Fruit fly (Drosophila melanogaster) whole organism, embryonic: Measurements from ENCODE around the gene Sas-6.

Experiments used
- Atf3 ChIP-seq: fragments of 200-800 bp; sonication (Bioruptor generic); optimal IDR thresholded peaks from 3 replicates; lab custom pipeline; 2016; ENCODE audit warnings: missing biosample characterization, missing genetic modification characterization
- CG10147 ChIP-seq: fragments of 200-800 bp; sonication (Bioruptor generic); optimal IDR thresholded peaks from 2 replicates; lab custom pipeline; 2019; ENCODE audit warnings: missing biosample characterization, mild to moderate bottlenecking, missing genetic modification characterization, moderate library complexity
- CG10267 ChIP-seq: fragments of 200-800 bp; sonication (Bioruptor generic); optimal IDR thresholded peaks from 2 replicates; lab custom pipeline; 2018; ENCODE audit warnings: missing biosample characterization, mild to moderate bottlenecking, missing genetic modification characterization, moderate library complexity
- CG10654 ChIP-seq: fragments of 200-800 bp; sonication (Bioruptor generic); optimal IDR thresholded peaks from 2 replicates; lab custom pipeline; 2016; ENCODE audit warnings: missing biosample characterization, missing genetic modification characterization
- CG11560 ChIP-seq: fragments of 200-800 bp; sonication (Bioruptor generic); IDR thresholded peaks from 3 replicates; pipeline ENCODE4 v1.3.6; 2022; ENCODE audit warnings: missing biosample characterization, missing genetic modification characterization
- CG12071 ChIP-seq: fragments of 200-800 bp; sonication (Bioruptor generic); optimal IDR thresholded peaks from 3 replicates; lab custom pipeline; 2018; ENCODE audit warnings: missing biosample characterization, mild to moderate bottlenecking, missing genetic modification characterization
- CG12219 ChIP-seq: fragments of 200-800 bp; sonication (Bioruptor generic); optimal IDR thresholded peaks from 3 replicates; lab custom pipeline; 2018; ENCODE audit warnings: missing biosample characterization, mild to moderate bottlenecking, missing genetic modification characterization
- CG12299 ChIP-seq: fragments of 200-800 bp; sonication (Bioruptor generic); optimal IDR thresholded peaks from 2 replicates; lab custom pipeline; 2018; ENCODE audit warnings: missing biosample characterization, mild to moderate bottlenecking, missing genetic modification characterization
- CG12744 ChIP-seq: fragments of 200-800 bp; sonication (Bioruptor generic); optimal IDR thresholded peaks from 2 replicates; lab custom pipeline; 2016; ENCODE audit warnings: missing biosample characterization, missing genetic modification characterization
- CG14014 ChIP-seq: fragments of 200-800 bp; sonication (Bioruptor generic); IDR thresholded peaks from 2 replicates; pipeline ENCODE4 v1.3.6; 2022; ENCODE audit warnings: missing biosample characterization, missing genetic modification characterization
- CG16779 ChIP-seq: fragments of 200-800 bp; sonication (Bioruptor generic); IDR thresholded peaks from 2 replicates; pipeline ENCODE4 v1.3.6; 2022; ENCODE audit warnings: missing biosample characterization, missing genetic modification characterization
- CG17359 ChIP-seq: fragments of 200-800 bp; sonication (Bioruptor generic); optimal IDR thresholded peaks from 3 replicates; lab custom pipeline; 2018; ENCODE audit warnings: missing biosample characterization, mild to moderate bottlenecking, missing genetic modification characterization, moderate library complexity
- CG17385 ChIP-seq: fragments of 200-800 bp; sonication (Bioruptor generic); optimal IDR thresholded peaks from 3 replicates; lab custom pipeline; 2018; ENCODE audit warnings: missing biosample characterization, mild to moderate bottlenecking, missing genetic modification characterization
- CG2129 ChIP-seq: fragments of 200-800 bp; sonication (Bioruptor generic); IDR thresholded peaks from 2 replicates; pipeline ENCODE4 v1.3.6; 2022; ENCODE audit warnings: missing biosample characterization, missing genetic modification characterization; ENCODE audit not compliant: partially characterized antibody
- CG2199 ChIP-seq: fragments of 200-800 bp; sonication (Bioruptor generic); IDR thresholded peaks from 3 replicates; pipeline ENCODE4 v1.3.6; 2022; ENCODE audit warnings: missing biosample characterization, missing genetic modification characterization
- CG30403 ChIP-seq: fragments of 200-800 bp; sonication (Bioruptor generic); optimal IDR thresholded peaks from 3 replicates; lab custom pipeline; 2016; ENCODE audit warnings: missing biosample characterization, missing genetic modification characterization
- CG4360 ChIP-seq: fragments of 200-800 bp; sonication (Bioruptor generic); IDR thresholded peaks from 2 replicates; pipeline ENCODE4 v1.3.6; 2022; ENCODE audit warnings: missing biosample characterization, missing genetic modification characterization
- CG4404 ChIP-seq: fragments of 200-800 bp; sonication (Bioruptor generic); IDR thresholded peaks from 2 replicates; pipeline ENCODE4 v1.3.6; 2022; ENCODE audit warnings: missing biosample characterization, missing genetic modification characterization
- CG6175 ChIP-seq: fragments of 200-800 bp; sonication (Bioruptor generic); IDR thresholded peaks from 3 replicates; pipeline ENCODE4 v1.3.6; 2022; ENCODE audit warnings: missing biosample characterization, missing genetic modification characterization
- CG6813 ChIP-seq: fragments of 200-800 bp; sonication (Bioruptor generic); optimal IDR thresholded peaks from 2 replicates; lab custom pipeline; 2017; ENCODE audit warnings: missing biosample characterization, missing genetic modification characterization, mild to moderate bottlenecking, moderate library complexity, missing genetic modification reagents
- CG7357 ChIP-seq: fragments of 200-800 bp; sonication (Bioruptor generic); IDR thresholded peaks from 3 replicates; pipeline ENCODE4 v1.3.6; 2022; ENCODE audit warnings: missing biosample characterization, missing genetic modification characterization
- CG7786 ChIP-seq: fragments of 200-800 bp; sonication (Bioruptor generic); optimal IDR thresholded peaks from 2 replicates; lab custom pipeline; 2016; ENCODE audit warnings: missing biosample characterization, missing genetic modification characterization
- CG8089 ChIP-seq: fragments of 200-800 bp; sonication (Bioruptor generic); optimal IDR thresholded peaks from 3 replicates; lab custom pipeline; 2016; ENCODE audit warnings: missing biosample characterization, missing genetic modification characterization
- CG9817 ChIP-seq: fragments of 200-800 bp; sonication (Bioruptor generic); optimal IDR thresholded peaks from 2 replicates; lab custom pipeline; 2018; ENCODE audit warnings: missing biosample characterization, mild to moderate bottlenecking, missing genetic modification characterization, moderate library complexity
- Dip3 ChIP-seq: fragments of 200-800 bp; sonication (Bioruptor generic); optimal IDR thresholded peaks from 3 replicates; lab custom pipeline; 2016; ENCODE audit warnings: missing biosample characterization, missing genetic modification characterization
- Ets97D ChIP-seq: fragments of 200-800 bp; sonication (Bioruptor generic); optimal IDR thresholded peaks from 3 replicates; lab custom pipeline; 2016; ENCODE audit warnings: missing biosample characterization, missing genetic modification characterization
- Hr51 ChIP-seq, 2 experiments: fragments of 200-800 bp; sonication (Bioruptor generic); optimal IDR thresholded peaks; 2 replicates in 1 of 2; 3 replicates in 1 of 2; lab custom pipeline; 2016 to 2018; ENCODE audit warnings: missing biosample characterization in 2 of 2, missing genetic modification characterization in 2 of 2, mild to moderate bottlenecking in 1 of 2, moderate library complexity in 1 of 2
- Poxn ChIP-seq: fragments of 200-800 bp; sonication (Bioruptor generic); IDR thresholded peaks from 2 replicates; pipeline ENCODE4 v1.3.6; 2022; ENCODE audit warnings: missing biosample characterization, missing genetic modification characterization
- Taf1 ChIP-seq: fragments of 200-800 bp; sonication (Bioruptor generic); IDR thresholded peaks from 2 replicates; pipeline ENCODE4 v1.3.6; 2022; ENCODE audit warnings: missing biosample characterization, missing genetic modification characterization
- Usf ChIP-seq: fragments of 200-800 bp; sonication (Bioruptor generic); optimal IDR thresholded peaks from 2 replicates; lab custom pipeline; 2017; ENCODE audit warnings: missing genotype, missing biosample characterization, missing genetic modification characterization
- Vsx1 ChIP-seq: fragments of 200-800 bp; sonication (Bioruptor generic); optimal IDR thresholded peaks from 2 replicates; lab custom pipeline; 2017; ENCODE audit warnings: missing biosample characterization, mild to moderate bottlenecking, missing genetic modification characterization, missing genetic modification reagents
- ab ChIP-seq: fragments of 200-800 bp; sonication (Bioruptor generic); optimal IDR thresholded peaks from 2 replicates; lab custom pipeline; 2016; ENCODE audit warnings: missing biosample characterization, missing genetic modification characterization
- abd-A ChIP-seq: fragments of 200-800 bp; sonication (Bioruptor generic); optimal IDR thresholded peaks from 3 replicates; lab custom pipeline; 2019; ENCODE audit warnings: missing biosample characterization, mild to moderate bottlenecking, missing genetic modification characterization, moderate library complexity
- bowl ChIP-seq: fragments of 200-800 bp; sonication (Bioruptor generic); IDR thresholded peaks from 2 replicates; pipeline ENCODE4 v1.3.6; 2022; ENCODE audit warnings: missing biosample characterization, missing genetic modification characterization
- crc ChIP-seq: fragments of 200-800 bp; sonication (Bioruptor generic); optimal IDR thresholded peaks from 2 replicates; lab custom pipeline; 2016; ENCODE audit warnings: missing biosample characterization, missing genetic modification characterization
- dysf ChIP-seq: fragments of 200-800 bp; sonication (Bioruptor generic); IDR thresholded peaks from 3 replicates; pipeline ENCODE4 v1.3.6; 2022; ENCODE audit warnings: missing biosample characterization, missing genetic modification characterization
- fu2 ChIP-seq: fragments of 200-800 bp; sonication (Bioruptor generic); optimal IDR thresholded peaks from 2 replicates; lab custom pipeline; 2016; ENCODE audit warnings: missing biosample characterization, missing genetic modification characterization
- grn ChIP-seq: fragments of 200-800 bp; sonication (Bioruptor generic); optimal IDR thresholded peaks from 3 replicates; lab custom pipeline; 2017; ENCODE audit warnings: missing biosample characterization, missing genetic modification characterization
- hb ChIP-seq: fragments of 200-800 bp; sonication (Bioruptor generic); IDR thresholded peaks from 3 replicates; pipeline ENCODE4 v1.3.6; 2022; ENCODE audit warnings: missing biosample characterization, missing genetic modification characterization; ENCODE audit not compliant: partially characterized antibody
- her ChIP-seq: fragments of 200-800 bp; sonication (Bioruptor generic); optimal IDR thresholded peaks from 2 replicates; lab custom pipeline; 2016; ENCODE audit warnings: missing biosample characterization, missing genetic modification characterization
- mirr ChIP-seq: fragments of 200-800 bp; sonication (Bioruptor generic); optimal IDR thresholded peaks from 3 replicates; lab custom pipeline; 2018; ENCODE audit warnings: missing biosample characterization, mild to moderate bottlenecking, missing genetic modification characterization
- otp ChIP-seq: fragments of 200-800 bp; sonication (Bioruptor generic); IDR thresholded peaks from 3 replicates; pipeline ENCODE4, ENCODE4 v1.3.6; 2022; ENCODE audit warnings: missing biosample characterization, missing genetic modification characterization
- pan ChIP-seq, 4 experiments: fragments of >200 bp in 3 of 4; fragments of 200-800 bp in 1 of 4; sonication (Bioruptor generic) in 1 of 4; optimal IDR thresholded peaks in 3 of 4; IDR thresholded peaks in 1 of 4; 2 replicates each; pipeline versions ENCODE4 v1.3.6 to Lab custom; 2017 to 2022; ENCODE audit warnings: missing biosample characterization in 2 of 4, missing genetic modification characterization in 2 of 4, mixed read lengths in 1 of 4
- pzg ChIP-seq: fragments of 200-800 bp; sonication (Bioruptor generic); optimal IDR thresholded peaks from 3 replicates; lab custom pipeline; 2018; ENCODE audit warnings: missing biosample characterization, mild to moderate bottlenecking, missing genetic modification characterization, moderate library complexity
- salm ChIP-seq: fragments of 200-800 bp; sonication (Bioruptor generic); optimal IDR thresholded peaks from 2 replicates; lab custom pipeline; 2018; ENCODE audit warnings: missing biosample characterization, mild to moderate bottlenecking, missing genetic modification characterization
- shn ChIP-seq: fragments of 200-800 bp; sonication (Bioruptor generic); optimal IDR thresholded peaks from 3 replicates; lab custom pipeline; 2016; ENCODE audit warnings: missing biosample characterization, missing genetic modification characterization
- sug ChIP-seq: fragments of 200-800 bp; optimal IDR thresholded peaks from 2 replicates; lab custom pipeline; 2019; ENCODE audit warnings: missing biosample characterization, mild to moderate bottlenecking, missing genetic modification characterization, moderate library complexity
- wdn ChIP-seq: fragments of 200-800 bp; sonication (Bioruptor generic); IDR thresholded peaks from 2 replicates; pipeline ENCODE4 v1.3.6; 2022; ENCODE audit warnings: missing biosample characterization, missing genetic modification characterization

Sas-6 gene

DNA sequence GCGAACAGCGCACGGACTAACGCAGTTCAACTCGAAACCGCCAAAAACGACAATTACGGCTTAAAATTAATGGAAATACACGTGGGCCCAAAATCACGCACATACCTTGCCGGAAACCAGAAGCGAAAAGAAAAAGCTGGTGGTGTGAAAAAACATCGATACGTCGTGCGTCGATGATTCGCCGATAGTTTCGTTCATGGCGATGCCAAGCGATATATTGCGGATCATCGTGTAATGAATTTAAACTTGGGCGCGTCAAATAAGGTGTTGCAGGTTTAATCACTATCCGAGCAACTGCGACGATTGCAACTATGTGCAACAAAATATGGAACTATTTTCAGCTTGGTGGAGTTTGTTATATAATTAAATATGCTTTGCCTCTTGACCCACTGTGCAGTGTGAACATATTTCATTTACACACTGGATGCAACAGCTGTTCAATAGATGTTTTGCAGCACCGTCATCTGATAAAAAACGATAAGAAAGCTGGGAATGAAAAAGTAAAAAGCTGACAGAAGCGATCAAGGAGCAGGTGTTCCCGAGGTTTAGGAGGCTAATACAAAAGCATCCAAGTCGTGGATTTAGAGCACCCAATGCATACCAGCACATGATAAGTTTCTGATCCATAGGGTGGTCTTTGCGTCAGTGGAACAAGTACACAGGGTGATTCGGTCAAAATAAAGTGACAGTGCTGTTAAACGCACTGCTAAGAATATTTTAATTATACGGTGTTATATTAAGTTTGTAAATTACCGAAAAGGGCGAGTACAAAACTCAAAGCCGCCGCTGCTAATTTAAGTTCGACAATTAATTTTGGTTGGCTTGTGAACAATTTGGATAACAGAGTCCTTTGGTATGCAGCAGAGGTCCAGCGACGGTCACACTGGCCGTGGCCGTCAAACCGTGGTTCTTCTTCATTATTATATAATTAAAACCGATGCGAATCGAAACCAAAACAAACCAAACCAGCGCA lies 51.2 kb downstream of the Sas-6 start, which contains the start of the genes RpL32 and CG7943 (continued):
- TF ChIP-seq CG6813 (GFP tag; lab: Kevin White, UChicago): peak; percentile 93
- TF ChIP-seq salm: peak; percentile 86
- TF ChIP-seq CG4404 (GFP tag; lab: Robert Waterston, UW): peak; percentile 93
- peak; percentile 92 for TF ChIP-seq Taf1 (GFP tag; lab: Robert Waterston, UW)
- peak; percentile 97 for TF ChIP-seq Dip3 (GFP tag; lab: Kevin White, UChicago)
- TF ChIP-seq pzg (GFP tag; lab: Kevin White, UChicago): peak; percentile 92
- TF ChIP-seq CG6175 (GFP tag; lab: Robert Waterston, UW): peak; percentile 92
- TF ChIP-seq CG7357: peak; percentile 92
- peak; percentile 99 for TF ChIP-seq Ets97D
- TF ChIP-seq wdn (GFP tag; lab: Robert Waterston, UW): peak; percentile 91
- peak; percentile 89 for TF ChIP-seq Atf3 (GFP tag; lab: Kevin White, UChicago)
- TF ChIP-seq CG8089 (GFP tag; lab: Kevin White, UChicago): peak; percentile 91
- TF ChIP-seq Vsx1: peak; percentile 89
- peak; percentile 84 to 94 for TF ChIP-seq Hr51 (GFP tag; optimal IDR thresholded peaks at IDR 0.05; lab: Kevin White, UChicago)
- peak; percentile 77 for TF ChIP-seq CG12744
- TF ChIP-seq CG12219 (GFP tag; lab: Kevin White, UChicago): peak; percentile 77
- TF ChIP-seq CG12299: peak; percentile 84
- peak; percentile 80 for TF ChIP-seq grn (GFP tag; lab: Kevin White, UChicago)
- TF ChIP-seq CG2199: peak; percentile 79; the same call in 2 of the 3 replicates
- peak; percentile 89 for TF ChIP-seq bowl (GFP tag; lab: Robert Waterston, UW)
- peak; percentile 67 for TF ChIP-seq CG4360 (GFP tag; lab: Robert Waterston, UW)
- peak; percentile 94 for TF ChIP-seq CG30403 (GFP tag; lab: Kevin White, UChicago)
- TF ChIP-seq otp (GFP tag; lab: Robert Waterston, UW): peak; percentile 91; the same call in 2 of the 3 replicates
- peak; percentile 88 for TF ChIP-seq fu2 (GFP tag; lab: Kevin White, UChicago)
- TF ChIP-seq abd-A: no peak
- TF ChIP-seq CG16779 (GFP tag; lab: Robert Waterston, UW): peak; percentile 87
- peak; percentile 95 for TF ChIP-seq CG10654 (GFP tag; lab: Kevin White, UChicago)
- peak; percentile 94 for TF ChIP-seq CG12071 (GFP tag; lab: Kevin White, UChicago)
- peak; percentile 93 for TF ChIP-seq CG10267
- TF ChIP-seq CG17359: peak; percentile 93
- peak; percentile 95 for TF ChIP-seq sug (tag; lab: Kevin White, UChicago)
- TF ChIP-seq shn (GFP tag; lab: Kevin White, UChicago): peak; percentile 95
- peak; percentile 79 for TF ChIP-seq Usf (GFP tag; lab: Kevin White, UChicago)
- peak; percentile 95 for TF ChIP-seq crc (GFP tag; lab: Kevin White, UChicago)
- TF ChIP-seq ab (GFP tag; lab: Kevin White, UChicago): peak; percentile 79
- TF ChIP-seq dysf (GFP tag; lab: Robert Waterston, UW): peak; percentile 96
- peak; percentile 96 for TF ChIP-seq CG14014 (GFP tag; lab: Robert Waterston, UW)
- TF ChIP-seq pan (optimal IDR thresholded peaks at IDR 0.05; lab: Kevin White, UChicago): no peak
- peak in 1 of 2 experiments; percentile 96 for TF ChIP-seq pan (GFP tag; optimal IDR thresholded peaks at IDR 0.05 in 1 of 2, IDR thresholded peaks at IDR 0.05 in 1 of 2)
- peak; percentile 94 for TF ChIP-seq her (GFP tag; lab: Kevin White, UChicago)
- peak; percentile 90 for TF ChIP-seq CG10147 (GFP tag; lab: Kevin White, UChicago)
- TF ChIP-seq mirr (GFP tag; lab: Kevin White, UChicago): peak; percentile 95
- TF ChIP-seq CG7786 (GFP tag; lab: Kevin White, UChicago): peak; percentile 90
- TF ChIP-seq hb (GFP tag; lab: Robert Waterston, UW): peak; percentile 100
- peak; percentile 86 for TF ChIP-seq CG17385 (GFP tag; lab: Kevin White, UChicago)
- TF ChIP-seq CG11560 (tag; lab: Robert Waterston, UW): peak; percentile 84
- peak; percentile 100 for TF ChIP-seq CG2129
- TF ChIP-seq Poxn (GFP tag; lab: Robert Waterston, UW): peak; percentile 85
- peak; percentile 93 for TF ChIP-seq CG9817 (tag; lab: Kevin White, UChicago)
